In the genomic region with DNA sequence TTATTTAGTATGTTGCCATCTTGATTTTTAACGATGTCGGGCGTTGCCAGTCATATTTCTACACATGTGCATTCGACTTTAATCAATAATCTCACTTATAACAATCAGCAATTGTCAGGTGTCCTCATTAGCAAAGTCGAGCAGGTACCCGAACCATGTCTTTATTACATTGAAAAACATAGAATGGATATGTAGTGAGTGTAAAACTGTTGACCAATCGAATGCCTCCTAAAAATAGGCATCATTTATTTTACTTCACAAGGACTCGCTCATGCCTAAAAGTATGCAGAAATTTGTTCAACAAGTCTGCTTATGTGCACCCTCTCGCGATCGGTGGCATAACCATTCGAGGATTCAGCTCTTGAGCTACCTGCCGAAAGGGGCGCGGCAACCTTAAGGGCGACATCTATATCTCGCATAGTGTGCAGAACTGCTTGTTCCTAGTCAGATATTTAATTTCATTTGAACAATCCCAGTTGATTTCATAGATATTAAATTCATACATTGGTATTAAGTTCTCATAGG, we compare ENCODE assay signal across 1 fruit fly cellular context.
TF ChIP-seq lines count a peak whose summit lies in the region.

No protein-coding gene starts in this region.

TF ChIP-seq in whole organism, embryonic, 481 proteins besides CTCF, POLR2A, EP300 and RAD21 (continued from another document):
- peak; percentile 55 for TF ChIP-seq CG8924 (tag; optimal IDR thresholded peaks at IDR 0.05; lab: Kevin White, UChicago)
- TF ChIP-seq CG1024 (GFP tag; IDR thresholded peaks at IDR 0.05; lab: Robert Waterston, UW): peak; percentile 88
- peak; percentile 93 for TF ChIP-seq Meics (GFP tag; optimal IDR thresholded peaks at IDR 0.05; lab: Kevin White, UChicago)
- TF ChIP-seq insv (GFP tag; optimal IDR thresholded peaks at IDR 0.05; lab: Kevin White, UChicago): peak in 1 of 2 experiments; percentile 79
- TF ChIP-seq bbx (GFP tag; IDR thresholded peaks at IDR 0.05; lab: Robert Waterston, UW; ENCODE audit: partially characterized antibody): peak; percentile 66; the same call in 1 of the 2 replicates
- TF ChIP-seq jing (GFP tag; optimal IDR thresholded peaks at IDR 0.05; lab: Kevin White, UChicago): peak; percentile 75
- TF ChIP-seq CG10959 (GFP tag; IDR thresholded peaks at IDR 0.05; lab: Robert Waterston, UW): peak; percentile 93
- peak; percentile 47 for TF ChIP-seq Ssrp (tag; optimal IDR thresholded peaks at IDR 0.05; lab: Kevin White, UChicago)
- TF ChIP-seq CG31441 (GFP tag; IDR thresholded peaks at IDR 0.05; lab: Robert Waterston, UW): peak; percentile 52
- peak; percentile 92 for TF ChIP-seq mam (GFP tag; optimal IDR thresholded peaks at IDR 0.05; lab: Kevin White, UChicago)
- TF ChIP-seq cad (GFP tag; optimal IDR thresholded peaks at IDR 0.05; lab: Kevin White, UChicago): peak; percentile 75
- peak; percentile 84 for TF ChIP-seq Bdp1 (GFP tag; optimal IDR thresholded peaks at IDR 0.05; lab: Kevin White, UChicago)
- peak; percentile 55 for TF ChIP-seq YL-1 (GFP tag; optimal IDR thresholded peaks at IDR 0.05; lab: Kevin White, UChicago)
- peak; percentile 87 for TF ChIP-seq tup (GFP tag; optimal IDR thresholded peaks at IDR 0.05; lab: Kevin White, UChicago)
- peak; percentile 92 for TF ChIP-seq CG17802 (tag; optimal IDR thresholded peaks at IDR 0.05; lab: Kevin White, UChicago)
- TF ChIP-seq Ets97D (GFP tag; optimal IDR thresholded peaks at IDR 0.05; lab: Kevin White, UChicago): peak; percentile 73
- TF ChIP-seq chm (GFP tag; IDR thresholded peaks at IDR 0.05; lab: Robert Waterston, UW): peak; percentile 98
- TF ChIP-seq Rfx (GFP tag; IDR thresholded peaks at IDR 0.05; lab: Robert Waterston, UW): peak; percentile 95
- TF ChIP-seq tgo (GFP tag; IDR thresholded peaks at IDR 0.05; lab: Robert Waterston, UW): peak; percentile 78
- TF ChIP-seq her (GFP tag; optimal IDR thresholded peaks at IDR 0.05; lab: Kevin White, UChicago): peak; percentile 81
- peak; percentile 77 for TF ChIP-seq CG2712 (tag; optimal IDR thresholded peaks at IDR 0.05; lab: Kevin White, UChicago)
- TF ChIP-seq Antp (GFP tag; optimal IDR thresholded peaks at IDR 0.05; lab: Kevin White, UChicago): peak; percentile 94
- peak; percentile 69 for TF ChIP-seq bigmax (GFP tag; optimal IDR thresholded peaks at IDR 0.05; lab: Kevin White, UChicago)
- peak; percentile 97 for TF ChIP-seq Xbp1 (GFP tag; optimal IDR thresholded peaks at IDR 0.05; lab: Kevin White, UChicago)
- peak; percentile 88 for TF ChIP-seq gcm2 (GFP tag; optimal IDR thresholded peaks at IDR 0.05; lab: Kevin White, UChicago)
- peak; percentile 87 for TF ChIP-seq pb (GFP tag; optimal IDR thresholded peaks at IDR 0.05; lab: Kevin White, UChicago)
- TF ChIP-seq chinmo (GFP tag; IDR thresholded peaks at IDR 0.05; lab: Robert Waterston, UW; ENCODE audit: partially characterized antibody): no peak; the same call in 2 of the 4 replicates
- TF ChIP-seq exex (tag; optimal IDR thresholded peaks at IDR 0.05; lab: Kevin White, UChicago): peak; percentile 18
- peak; percentile 90 for TF ChIP-seq pho (GFP tag; optimal IDR thresholded peaks at IDR 0.05; lab: Kevin White, UChicago)
- TF ChIP-seq CG7372 (GFP tag; IDR thresholded peaks at IDR 0.05; lab: Robert Waterston, UW): peak; percentile 74
- peak; percentile 66 for TF ChIP-seq peb (GFP tag; IDR thresholded peaks at IDR 0.05; lab: Robert Waterston, UW)
- TF ChIP-seq CG7987 (GFP tag; optimal IDR thresholded peaks at IDR 0.05; lab: Kevin White, UChicago): peak; percentile 98
- peak; percentile 82 for TF ChIP-seq sqz (GFP tag; optimal IDR thresholded peaks at IDR 0.05; lab: Kevin White, UChicago)
- TF ChIP-seq Hr39 (optimal IDR thresholded peaks at IDR 0.05; lab: Kevin White, UChicago): no peak
- TF ChIP-seq CG34422 (GFP tag; IDR thresholded peaks at IDR 0.05; lab: Robert Waterston, UW): peak; percentile 88
- TF ChIP-seq CG18599 (GFP tag; optimal IDR thresholded peaks at IDR 0.05; lab: Kevin White, UChicago): peak; percentile 93
- TF ChIP-seq gcm (GFP tag; optimal IDR thresholded peaks at IDR 0.05; lab: Kevin White, UChicago): no peak
- TF ChIP-seq CG10979 (tag; optimal IDR thresholded peaks at IDR 0.05; lab: Kevin White, UChicago): peak; percentile 90
- TF ChIP-seq ase (GFP tag; IDR thresholded peaks at IDR 0.05; lab: Robert Waterston, UW): peak; percentile 85
- peak; percentile 78 for TF ChIP-seq grau (tag; optimal IDR thresholded peaks at IDR 0.05; lab: Kevin White, UChicago)
- peak; percentile 38; the same call in 2 of the 3 replicates for TF ChIP-seq HLH4C (GFP tag; IDR thresholded peaks at IDR 0.05; lab: Robert Waterston, UW; ENCODE audit: partially characterized antibody)
- TF ChIP-seq CG11504 (tag; optimal IDR thresholded peaks at IDR 0.05; lab: Kevin White, UChicago): peak; percentile 88
- TF ChIP-seq lmd (GFP tag; IDR thresholded peaks at IDR 0.05; lab: Robert Waterston, UW): peak; percentile 82
- peak; percentile 87 for TF ChIP-seq so (GFP tag; IDR thresholded peaks at IDR 0.05; lab: Robert Waterston, UW)
- peak; percentile 80 for TF ChIP-seq CG17385 (GFP tag; optimal IDR thresholded peaks at IDR 0.05; lab: Kevin White, UChicago)
- TF ChIP-seq nmo (GFP tag; optimal IDR thresholded peaks at IDR 0.05; lab: Kevin White, UChicago): peak; percentile 83
- peak; percentile 33 for TF ChIP-seq gsb-n (tag; optimal IDR thresholded peaks at IDR 0.05; lab: Kevin White, UChicago)
- TF ChIP-seq CG6175 (GFP tag; IDR thresholded peaks at IDR 0.05; lab: Robert Waterston, UW): peak; percentile 81
- peak; percentile 96 for TF ChIP-seq btn (GFP tag; optimal IDR thresholded peaks at IDR 0.05; lab: Kevin White, UChicago)
- TF ChIP-seq H15 (GFP tag; IDR thresholded peaks at IDR 0.05; lab: Robert Waterston, UW): peak; percentile 84
- TF ChIP-seq CG4730 (GFP tag; IDR thresholded peaks at IDR 0.05; lab: Robert Waterston, UW): peak; percentile 79
- peak; percentile 86 for TF ChIP-seq abd-A (tag; optimal IDR thresholded peaks at IDR 0.05; lab: Kevin White, UChicago)
- TF ChIP-seq sisA (GFP tag; IDR thresholded peaks at IDR 0.05; lab: Robert Waterston, UW): peak; percentile 93
- TF ChIP-seq CG2199 (GFP tag; IDR thresholded peaks at IDR 0.05; lab: Robert Waterston, UW): peak; percentile 99
- peak; percentile 74 for TF ChIP-seq CG7786 (GFP tag; optimal IDR thresholded peaks at IDR 0.05; lab: Kevin White, UChicago)
- peak; percentile 86 for TF ChIP-seq CG9817 (tag; optimal IDR thresholded peaks at IDR 0.05; lab: Kevin White, UChicago)
- peak; percentile 71 for TF ChIP-seq CG13296 (GFP tag; optimal IDR thresholded peaks at IDR 0.05; lab: Kevin White, UChicago)
- TF ChIP-seq MBD-R2 (GFP tag; IDR thresholded peaks at IDR 0.05; lab: Robert Waterston, UW): peak; percentile 52; the same call in 1 of the 2 replicates
- TF ChIP-seq amos (GFP tag; IDR thresholded peaks at IDR 0.05; lab: Robert Waterston, UW; ENCODE audit: partially characterized antibody): 0 out of 2 replicates have a peak, but pooled peaks have one; percentile 25
- TF ChIP-seq crp (GFP tag; optimal IDR thresholded peaks at IDR 0.05; lab: Kevin White, UChicago): peak in 1 of 2 experiments; percentile 57
- TF ChIP-seq ac (GFP tag; optimal IDR thresholded peaks at IDR 0.05; lab: Kevin White, UChicago): peak; percentile 72
- TF ChIP-seq gt (GFP tag; IDR thresholded peaks at IDR 0.05; lab: Robert Waterston, UW): peak; percentile 80
- TF ChIP-seq pan (optimal IDR thresholded peaks at IDR 0.05; lab: Kevin White, UChicago): no peak
- TF ChIP-seq pan (GFP tag; optimal IDR thresholded peaks at IDR 0.05 in 1 of 2, IDR thresholded peaks at IDR 0.05 in 1 of 2): peak in 1 of 2 experiments; percentile 85
- peak; percentile 75 for TF ChIP-seq CG5180 (GFP tag; optimal IDR thresholded peaks at IDR 0.05; lab: Kevin White, UChicago)
- no peak for TF ChIP-seq tna (GFP tag; IDR thresholded peaks at IDR 0.05; lab: Robert Waterston, UW; ENCODE audit: partially characterized antibody)
